Fruit fly (Drosophila melanogaster): ENCODE results near the gene CG4619.

DNA sequence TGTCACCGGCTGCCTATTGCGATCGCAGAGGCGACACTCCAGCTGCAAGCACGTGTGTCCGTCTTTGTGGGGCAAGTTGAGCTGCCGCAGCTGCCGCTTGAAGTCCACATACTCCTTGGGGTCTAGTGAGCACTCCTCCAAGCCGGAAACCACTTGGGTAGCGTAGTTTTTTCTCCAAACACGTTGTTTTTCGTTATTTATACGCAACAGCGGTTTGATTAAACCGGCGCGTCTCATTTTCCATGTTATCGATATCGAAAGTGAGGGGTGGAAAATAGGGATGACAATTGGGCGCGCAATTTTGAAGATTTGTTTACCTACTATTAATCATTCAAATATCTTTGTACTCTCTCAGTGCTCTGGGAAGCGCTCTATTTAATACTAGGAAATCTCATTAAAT lies 45.5 kb upstream of the CG4619 start, which contains the start of gene mtDNA-helicase:
- TF ChIP-seq CG8478 (optimal IDR thresholded peaks at IDR 0.05) (no peak), CTCF (optimal IDR thresholded peaks at IDR 0.05) (no peak)
